Fruit fly (Drosophila melanogaster) Kc167 (cell line): ENCODE results near the gene CG33928.

Experiments used
- Myc ChIP-seq: fragments of >200 bp; optimal IDR thresholded peaks from 2 replicates; lab custom pipeline; 2017; ENCODE audit warnings: missing external identifiers
- Sin3A ChIP-seq: fragments of >200 bp; optimal IDR thresholded peaks from 2 replicates; lab custom pipeline; 2018; ENCODE audit warnings: missing external identifiers
- h ChIP-seq: fragments of >200 bp; optimal IDR thresholded peaks from 3 replicates; lab custom pipeline; 2018; ENCODE audit warnings: missing external identifiers
- insv ChIP-seq: fragments of >200 bp; optimal IDR thresholded peaks from 3 replicates; lab custom pipeline; 2018; ENCODE audit warnings: missing external identifiers
- psq ChIP-seq: fragments of >200 bp; optimal IDR thresholded peaks from 2 replicates; lab custom pipeline; 2017; ENCODE audit warnings: missing external identifiers
- ttk ChIP-seq: sonication (Bioruptor generic); optimal IDR thresholded peaks from 2 replicates; lab custom pipeline; 2017; ENCODE audit warnings: missing external identifiers

DNA sequence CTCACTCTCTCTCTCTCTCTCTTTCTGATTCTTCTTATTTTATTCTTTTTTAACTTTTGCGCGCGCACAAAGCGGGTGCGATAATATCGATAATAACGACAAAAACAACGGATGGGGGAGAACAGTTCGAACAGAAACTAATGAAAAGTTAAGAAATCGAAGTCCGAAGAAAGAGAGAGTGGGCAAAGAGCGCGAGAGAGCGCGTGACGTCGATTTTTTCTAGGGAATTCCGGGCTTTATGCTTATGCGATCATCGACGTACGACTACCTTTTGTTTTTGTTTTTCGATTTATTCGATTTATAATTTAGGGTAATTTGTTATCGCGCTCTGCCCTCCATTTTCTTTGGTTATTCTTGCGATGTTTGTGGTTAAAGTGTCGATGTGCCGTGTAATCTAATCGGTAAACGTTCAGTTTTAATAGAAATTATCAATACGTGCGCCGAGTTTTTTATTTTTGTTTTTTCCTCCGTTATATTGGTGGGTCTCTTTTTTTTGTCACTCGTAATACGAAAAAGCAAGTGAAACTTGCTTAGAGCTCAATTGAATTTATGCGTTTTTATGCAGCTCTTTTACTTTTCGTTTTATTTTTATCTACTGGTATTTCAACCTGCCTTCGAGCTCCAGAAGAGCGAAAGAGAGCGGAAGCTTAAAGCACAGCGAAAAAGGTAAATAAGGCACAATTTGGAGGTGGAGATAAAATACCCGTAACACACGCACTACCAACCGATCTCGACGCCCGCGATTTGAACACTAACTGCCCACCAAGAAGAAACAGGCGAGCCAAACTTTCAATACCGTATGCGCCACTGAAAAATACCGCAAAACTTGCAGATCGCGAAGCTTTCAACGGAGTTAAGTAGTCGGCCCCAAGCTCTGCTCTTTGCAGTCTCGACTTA, 13.5 kb upstream of the CG33928 start, which contains the start of gene dl:
- no peak for TF ChIP-seq ttk (lab: Kevin White, UChicago)
- no peak for TF ChIP-seq Myc (lab: Kevin White, UChicago)
- no peak for TF ChIP-seq psq
- no peak for TF ChIP-seq h (lab: Kevin White, UChicago)
- no peak for TF ChIP-seq Sin3A
- TF ChIP-seq insv (lab: Kevin White, UChicago): no peak
